Fruit fly (Drosophila melanogaster): ENCODE results near the gene CG8087.

dm6 chr3R:14557480-14558354, 6.9 kb downstream of the CG8087 start, which contains the start of gene Pde6:
- TF ChIP-seq CTCF (optimal IDR thresholded peaks at IDR 0.05) (no peak), CG8478 (optimal IDR thresholded peaks at IDR 0.05) (no peak)

All from S2 (cell line).